Fruit fly (Drosophila melanogaster) whole organism, embryonic: ENCODE data around the gene c12.2.

Source experiments
- Adf1 ChIP-seq: fragments of 200-800 bp; sonication (Bioruptor generic); IDR thresholded peaks from 2 replicates; pipeline ENCODE4 v1.3.6; 2022; ENCODE audit warnings: missing biosample characterization, missing genetic modification characterization
- CG13123 ChIP-seq: fragments of 200-800 bp; sonication (Bioruptor generic); optimal IDR thresholded peaks from 2 replicates; lab custom pipeline; 2016; ENCODE audit warnings: missing biosample characterization, missing genetic modification characterization
- CG13624 ChIP-seq: fragments of 200-800 bp; sonication (Bioruptor generic); optimal IDR thresholded peaks from 2 replicates; lab custom pipeline; 2016; ENCODE audit warnings: missing biosample characterization, missing genetic modification characterization
- CG14441 ChIP-seq: fragments of 200-800 bp; sonication (Bioruptor generic); IDR thresholded peaks from 2 replicates; pipeline ENCODE4 v1.3.6; 2022; ENCODE audit warnings: missing biosample characterization, missing genetic modification characterization
- CG1647 ChIP-seq: fragments of 200-800 bp; sonication (Bioruptor generic); optimal IDR thresholded peaks from 3 replicates; lab custom pipeline; 2016; ENCODE audit warnings: missing biosample characterization, missing genetic modification characterization
- CG17385 ChIP-seq: fragments of 200-800 bp; sonication (Bioruptor generic); optimal IDR thresholded peaks from 3 replicates; lab custom pipeline; 2018; ENCODE audit warnings: missing biosample characterization, mild to moderate bottlenecking, missing genetic modification characterization
- CG18599 ChIP-seq: fragments of 200-800 bp; sonication (Bioruptor generic); optimal IDR thresholded peaks from 3 replicates; lab custom pipeline; 2017; ENCODE audit warnings: missing biosample characterization, missing genetic modification characterization, mild to moderate bottlenecking, moderate library complexity, missing genetic modification reagents
- CG2202 ChIP-seq: fragments of 200-800 bp; sonication (Bioruptor generic); optimal IDR thresholded peaks from 2 replicates; lab custom pipeline; 2018; ENCODE audit warnings: missing biosample characterization, mild to moderate bottlenecking, missing genetic modification characterization
- CG30403 ChIP-seq: fragments of 200-800 bp; sonication (Bioruptor generic); optimal IDR thresholded peaks from 3 replicates; lab custom pipeline; 2016; ENCODE audit warnings: missing biosample characterization, missing genetic modification characterization
- CG31365 ChIP-seq: fragments of 200-800 bp; sonication (Bioruptor generic); optimal IDR thresholded peaks from 2 replicates; lab custom pipeline; 2018; ENCODE audit warnings: missing biosample characterization, mild to moderate bottlenecking, missing genetic modification characterization
- CG32772 ChIP-seq: fragments of 200-800 bp; sonication (Bioruptor generic); IDR thresholded peaks from 2 replicates; pipeline ENCODE4 v1.3.6; 2022; ENCODE audit warnings: missing biosample characterization, missing genetic modification characterization
- CG3281 ChIP-seq: fragments of 200-800 bp; sonication (Bioruptor generic); optimal IDR thresholded peaks from 3 replicates; lab custom pipeline; 2017; ENCODE audit warnings: missing biosample characterization, mild to moderate bottlenecking, missing genetic modification characterization
- CG34422 ChIP-seq: fragments of 200-800 bp; sonication (Bioruptor generic); IDR thresholded peaks from 3 replicates; pipeline ENCODE4 v1.3.6; 2022; ENCODE audit warnings: missing biosample characterization, missing genetic modification characterization
- CG3995 ChIP-seq: fragments of 200-800 bp; sonication (Bioruptor generic); optimal IDR thresholded peaks from 3 replicates; lab custom pipeline; 2016; ENCODE audit warnings: missing biosample characterization, missing genetic modification characterization
- CG4820 ChIP-seq: fragments of 200-800 bp; sonication (Bioruptor generic); optimal IDR thresholded peaks from 3 replicates; lab custom pipeline; 2016; ENCODE audit warnings: missing biosample characterization, missing genetic modification characterization
- CG7556 ChIP-seq: fragments of 200-800 bp; sonication (Bioruptor generic); optimal IDR thresholded peaks from 2 replicates; lab custom pipeline; 2017; ENCODE audit warnings: missing biosample characterization, mild to moderate bottlenecking, missing genetic modification characterization
- CG8359 ChIP-seq: fragments of 200-800 bp; sonication (Bioruptor generic); optimal IDR thresholded peaks from 2 replicates; lab custom pipeline; 2017; ENCODE audit warnings: missing biosample characterization, mild to moderate bottlenecking, missing genetic modification characterization, borderline replicate concordance
- CG8388 ChIP-seq: fragments of 200-800 bp; sonication (Bioruptor generic); optimal IDR thresholded peaks from 2 replicates; lab custom pipeline; 2019; ENCODE audit warnings: missing biosample characterization, mild to moderate bottlenecking, missing genetic modification characterization, moderate library complexity
- Ets65A ChIP-seq: fragments of 200-800 bp; sonication (Bioruptor generic); peaks from one replicate; lab custom pipeline; 2016; ENCODE audit warnings: missing biosample characterization, missing genetic modification characterization
- Ets97D ChIP-seq: fragments of 200-800 bp; sonication (Bioruptor generic); optimal IDR thresholded peaks from 3 replicates; lab custom pipeline; 2016; ENCODE audit warnings: missing biosample characterization, missing genetic modification characterization
- Fer2 ChIP-seq: fragments of 200-800 bp; sonication (Bioruptor generic); optimal IDR thresholded peaks from 2 replicates; lab custom pipeline; 2018; ENCODE audit warnings: missing biosample characterization, mild to moderate bottlenecking, missing genetic modification characterization, moderate library complexity
- HLHmδ ChIP-seq: fragments of 200-800 bp; sonication (Bioruptor generic); optimal IDR thresholded peaks from 2 replicates; lab custom pipeline; 2018; ENCODE audit warnings: missing biosample characterization, mild to moderate bottlenecking, missing genetic modification characterization, moderate library complexity
- Hr39 ChIP-seq: fragments of >200 bp; optimal IDR thresholded peaks from 2 replicates; lab custom pipeline; 2017
- Lpt ChIP-seq: fragments of >200 bp; optimal IDR thresholded peaks from 2 replicates; lab custom pipeline; 2018; ENCODE audit warnings: missing biosample characterization, missing genetic modification characterization
- Myb ChIP-seq: fragments of 200-800 bp; sonication (Bioruptor generic); optimal IDR thresholded peaks from 2 replicates; lab custom pipeline; 2016; ENCODE audit warnings: missing biosample characterization, missing genetic modification characterization
- Scr ChIP-seq: fragments of 200-800 bp; sonication (Bioruptor generic); IDR thresholded peaks from 2 replicates; pipeline ENCODE4 v1.3.6; 2022; ENCODE audit warnings: missing biosample characterization, missing genetic modification characterization; ENCODE audit not compliant: partially characterized antibody
- Sox102F ChIP-seq: fragments of 200-800 bp; sonication (Bioruptor generic); optimal IDR thresholded peaks from 2 replicates; lab custom pipeline; 2018; ENCODE audit warnings: missing biosample characterization, mild to moderate bottlenecking, missing genetic modification characterization, moderate library complexity
- Spps ChIP-seq: fragments of 200-800 bp; sonication (Bioruptor generic); optimal IDR thresholded peaks from 2 replicates; lab custom pipeline; 2018; ENCODE audit warnings: missing biosample characterization, mild to moderate bottlenecking, missing genetic modification characterization
- Vsx1 ChIP-seq: fragments of 200-800 bp; sonication (Bioruptor generic); optimal IDR thresholded peaks from 2 replicates; lab custom pipeline; 2017; ENCODE audit warnings: missing biosample characterization, mild to moderate bottlenecking, missing genetic modification characterization, missing genetic modification reagents
- ash1 ChIP-seq: fragments of 200-800 bp; sonication (Bioruptor generic); optimal IDR thresholded peaks from 2 replicates; lab custom pipeline; 2018; ENCODE audit warnings: missing biosample characterization, mild to moderate bottlenecking, missing genetic modification characterization
- br ChIP-seq: fragments of >200 bp; optimal IDR thresholded peaks from 2 replicates; lab custom pipeline; 2017
- bsh ChIP-seq, 2 experiments: fragments of 200-800 bp; sonication (Bioruptor generic); optimal IDR thresholded peaks; 2 replicates each; lab custom pipeline; 2017 to 2018; ENCODE audit warnings: mild to moderate bottlenecking in 2 of 2, missing biosample characterization in 2 of 2, missing genetic modification characterization in 2 of 2, moderate library complexity in 1 of 2
- cwo ChIP-seq: fragments of 200-800 bp; sonication (Bioruptor generic); optimal IDR thresholded peaks from 3 replicates; lab custom pipeline; 2017; ENCODE audit warnings: missing biosample characterization, missing genetic modification characterization, mild to moderate bottlenecking, moderate library complexity, missing genetic modification reagents
- disco-r ChIP-seq: fragments of 200-800 bp; sonication (Bioruptor generic); optimal IDR thresholded peaks from 2 replicates; lab custom pipeline; 2016; ENCODE audit warnings: missing biosample characterization, missing genetic modification characterization
- dmrt99B ChIP-seq: fragments of 200-800 bp; sonication (Bioruptor generic); optimal IDR thresholded peaks from 2 replicates; lab custom pipeline; 2018; ENCODE audit warnings: missing biosample characterization, mild to moderate bottlenecking, missing genetic modification characterization, moderate library complexity
- gce ChIP-seq: fragments of 200-800 bp; sonication (Bioruptor generic); IDR thresholded peaks from 3 replicates; pipeline ENCODE4 v1.3.6; 2022; ENCODE audit warnings: missing biosample characterization, missing genetic modification characterization
- gt ChIP-seq: fragments of 200-800 bp; sonication (Bioruptor generic); IDR thresholded peaks from 2 replicates; pipeline ENCODE4 v1.3.6; 2022; ENCODE audit warnings: missing biosample characterization, missing genetic modification characterization
- kay ChIP-seq: fragments of 200-800 bp; sonication (Bioruptor generic); optimal IDR thresholded peaks from 2 replicates; lab custom pipeline; 2016; ENCODE audit warnings: missing biosample characterization, missing genetic modification characterization
- mirr ChIP-seq: fragments of 200-800 bp; sonication (Bioruptor generic); optimal IDR thresholded peaks from 3 replicates; lab custom pipeline; 2018; ENCODE audit warnings: missing biosample characterization, mild to moderate bottlenecking, missing genetic modification characterization
- mld ChIP-seq: fragments of 200-800 bp; sonication (Bioruptor generic); IDR thresholded peaks from 3 replicates; pipeline ENCODE4 v1.3.6; 2022; ENCODE audit warnings: missing biosample characterization, missing genetic modification characterization; ENCODE audit not compliant: partially characterized antibody
- nom ChIP-seq: fragments of 200-800 bp; sonication (Bioruptor generic); optimal IDR thresholded peaks from 2 replicates; lab custom pipeline; 2017; ENCODE audit warnings: missing biosample characterization, missing genetic modification characterization, mild to moderate bottlenecking, moderate library complexity, missing genetic modification reagents
- otp ChIP-seq: fragments of 200-800 bp; sonication (Bioruptor generic); IDR thresholded peaks from 3 replicates; pipeline ENCODE4, ENCODE4 v1.3.6; 2022; ENCODE audit warnings: missing biosample characterization, missing genetic modification characterization
- pita ChIP-seq: fragments of 200-800 bp; sonication (Bioruptor generic); optimal IDR thresholded peaks from 2 replicates; lab custom pipeline; 2017; ENCODE audit warnings: missing biosample characterization, mild to moderate bottlenecking, missing genetic modification characterization
- prd ChIP-seq, 3 experiments: fragments of >200 bp in 2 of 3; fragments of 200-800 bp in 1 of 3; sonication (Bioruptor generic) in 1 of 3; optimal IDR thresholded peaks in 2 of 3; IDR thresholded peaks in 1 of 3; 2 replicates in 2 of 3; 3 replicates in 1 of 3; pipeline versions ENCODE4 v1.3.6 to Lab custom; 2017 to 2022; ENCODE audit warnings: missing biosample characterization in 1 of 3, missing genetic modification characterization in 1 of 3
- row ChIP-seq: fragments of 200-800 bp; sonication (Bioruptor generic); IDR thresholded peaks from 3 replicates; pipeline ENCODE4 v1.3.6; 2022; ENCODE audit warnings: missing biosample characterization, missing genetic modification characterization
- salm ChIP-seq: fragments of 200-800 bp; sonication (Bioruptor generic); optimal IDR thresholded peaks from 2 replicates; lab custom pipeline; 2018; ENCODE audit warnings: missing biosample characterization, mild to moderate bottlenecking, missing genetic modification characterization
- unc-4 ChIP-seq: fragments of 200-800 bp; sonication (Bioruptor generic); IDR thresholded peaks from 2 replicates; pipeline ENCODE4 v1.3.6; 2022; ENCODE audit warnings: missing biosample characterization, missing genetic modification characterization; ENCODE audit not compliant: partially characterized antibody
- vnd ChIP-seq: fragments of 200-800 bp; sonication (Bioruptor generic); IDR thresholded peaks from 3 replicates; pipeline ENCODE4 v1.3.6; 2022; ENCODE audit warnings: missing biosample characterization, missing genetic modification characterization; ENCODE audit not compliant: partially characterized antibody

Gene c12.2

dm6 chrX:9343480-9344477, 24.6 kb downstream of the c12.2 start (continued):
- TF ChIP-seq Vsx1 (GFP tag; lab: Kevin White, UChicago) (no peak), Scr (GFP tag; lab: Robert Waterston, UW) (no peak), CG18599 (GFP tag; lab: Kevin White, UChicago) (peak; percentile 77), dmrt99B (peak; percentile 58), CG31365 (tag; lab: Kevin White, UChicago) (peak; percentile 21), Sox102F (GFP tag; lab: Kevin White, UChicago) (peak; percentile 65), CG8359 (GFP tag; lab: Kevin White, UChicago) (no peak), salm (tag; lab: Kevin White, UChicago) (no peak), Myb (peak; percentile 56), CG30403 (GFP tag; lab: Kevin White, UChicago) (peak; percentile 56), kay (GFP tag; lab: Kevin White, UChicago) (peak; percentile 5), nom (GFP tag; lab: Kevin White, UChicago) (peak; percentile 93), Adf1 (GFP tag; lab: Robert Waterston, UW) (peak; percentile 35; the same call in 1 of the 2 replicates), CG14441 (GFP tag; lab: Robert Waterston, UW) (peak; percentile 73), prd (optimal IDR thresholded peaks at IDR 0.05; lab: Kevin White, UChicago) (no peak), prd (GFP tag; IDR thresholded peaks at IDR 0.05; lab: Robert Waterston, UW) (peak; percentile 58), Hr39 (lab: Kevin White, UChicago) (no peak), mld (GFP tag; lab: Robert Waterston, UW) (no peak), unc-4 (no peak), gce (GFP tag; lab: Robert Waterston, UW) (0 out of 3 replicates have a peak, but pooled peaks have one; percentile 16), Spps (tag; lab: Kevin White, UChicago) (no peak), CG17385 (GFP tag; lab: Kevin White, UChicago) (peak; percentile 66), vnd (GFP tag; lab: Robert Waterston, UW) (no peak), CG13123 (GFP tag; lab: Kevin White, UChicago) (no peak), ash1 (no peak), CG4820 (GFP tag; lab: Kevin White, UChicago) (peak; percentile 29), mirr (GFP tag; lab: Kevin White, UChicago) (peak; percentile 21), CG7556 (no peak), CG34422 (peak; percentile 65; the same call in 1 of the 3 replicates), otp (GFP tag; lab: Robert Waterston, UW) (peak; percentile 71), HLHmδ (GFP tag; lab: Kevin White, UChicago) (no peak), row (peak; percentile 73), CG3281 (GFP tag; lab: Kevin White, UChicago) (peak; percentile 80), cwo (GFP tag; lab: Kevin White, UChicago) (peak; percentile 38), gt (GFP tag; lab: Robert Waterston, UW) (no peak), CG13624 (peak; percentile 75), CG3995 (GFP tag; lab: Kevin White, UChicago) (peak; percentile 52), pita (GFP tag; lab: Kevin White, UChicago) (no peak), CG32772 (GFP tag; lab: Robert Waterston, UW) (peak; percentile 51), CG2202 (no peak), CG8388 (no peak), bsh (GFP tag; optimal IDR thresholded peaks at IDR 0.05; lab: Kevin White, UChicago) (peak; percentile 41 to 64), Ets65A (GFP tag; lab: Kevin White, UChicago) (peak; percentile 90), Fer2 (tag; lab: Kevin White, UChicago) (peak; percentile 34), br (lab: Kevin White, UChicago) (no peak), Ets97D (no peak), disco-r (GFP tag; lab: Kevin White, UChicago) (peak; percentile 32), CG1647 (GFP tag; lab: Kevin White, UChicago) (peak; percentile 34), Lpt (GFP tag; lab: Kevin White, UChicago) (no peak)
